Fruit fly (Drosophila melanogaster): Measurements from ENCODE around the gene fws.

Gene fws

dm6 chr2L:17465915-17466677 is 14.7 kb downstream of the fws start (continued):
- no peak for TF ChIP-seq gcm2 (GFP tag; optimal IDR thresholded peaks at IDR 0.05)
- peak; percentile 41 for TF ChIP-seq Lhr (GFP tag; optimal IDR thresholded peaks at IDR 0.05)
- peak; percentile 90 for TF ChIP-seq CG1603 (tag; optimal IDR thresholded peaks at IDR 0.05)
- TF ChIP-seq CG1647 (GFP tag; optimal IDR thresholded peaks at IDR 0.05) = peak; percentile 73
- TF ChIP-seq NC2β (GFP tag; optimal IDR thresholded peaks at IDR 0.05) = peak; percentile 72
- no peak for TF ChIP-seq CG10274 (GFP tag; optimal IDR thresholded peaks at IDR 0.05)
- peak; percentile 67; the same call in 1 of the 3 replicates for TF ChIP-seq CG11456 (GFP tag; IDR thresholded peaks at IDR 0.05)
- peak; percentile 83 for TF ChIP-seq CG17829 (tag; optimal IDR thresholded peaks at IDR 0.05)
- peak; percentile 58 for TF ChIP-seq CG18476 (GFP tag; optimal IDR thresholded peaks at IDR 0.05)
- no peak for TF ChIP-seq Scr (GFP tag; IDR thresholded peaks at IDR 0.05; ENCODE audit: partially characterized antibody)
- no peak for TF ChIP-seq Dref (GFP tag; IDR thresholded peaks at IDR 0.05)
- peak; percentile 62 for TF ChIP-seq trem (tag; optimal IDR thresholded peaks at IDR 0.05)
- peak; percentile 90 for TF ChIP-seq Sox102F (GFP tag; optimal IDR thresholded peaks at IDR 0.05)
- peak; percentile 83 for TF ChIP-seq az2 (GFP tag; optimal IDR thresholded peaks at IDR 0.05)
- TF ChIP-seq aop (GFP tag; IDR thresholded peaks at IDR 0.05) = no peak
- TF ChIP-seq Lpt (GFP tag; optimal IDR thresholded peaks at IDR 0.05) = no peak
- TF ChIP-seq dm (GFP tag; optimal IDR thresholded peaks at IDR 0.05) = peak; percentile 49
- peak; percentile 75 for TF ChIP-seq bcd (GFP tag; optimal IDR thresholded peaks at IDR 0.05)
- TF ChIP-seq Antp (GFP tag; optimal IDR thresholded peaks at IDR 0.05) = peak; percentile 74
- peak; percentile 18; the same call in 1 of the 2 replicates for TF ChIP-seq al (GFP tag; IDR thresholded peaks at IDR 0.05)
- peak; percentile 51; the same call in 1 of the 2 replicates for TF ChIP-seq Oaz (GFP tag; IDR thresholded peaks at IDR 0.05)
- TF ChIP-seq NK7.1 (GFP tag; optimal IDR thresholded peaks at IDR 0.05) = peak; percentile 76
- TF ChIP-seq CG11723 (GFP tag; optimal IDR thresholded peaks at IDR 0.05) = peak; percentile 32
- TF ChIP-seq Dll (GFP tag; IDR thresholded peaks at IDR 0.05; ENCODE audit: partially characterized antibody) = no peak
- no peak for TF ChIP-seq D (optimal IDR thresholded peaks at IDR 0.05)
- peak; percentile 89 for TF ChIP-seq D (GFP tag; optimal IDR thresholded peaks at IDR 0.05)
- no peak for TF ChIP-seq CG3995 (GFP tag; optimal IDR thresholded peaks at IDR 0.05)
- TF ChIP-seq CG7786 (GFP tag; optimal IDR thresholded peaks at IDR 0.05) = peak; percentile 78
- peak; percentile 60 for TF ChIP-seq ase (GFP tag; IDR thresholded peaks at IDR 0.05)
- TF ChIP-seq CG8765 (GFP tag; IDR thresholded peaks at IDR 0.05) = peak; percentile 36; the same call in 1 of the 2 replicates
- TF ChIP-seq sqz (GFP tag; optimal IDR thresholded peaks at IDR 0.05) = no peak
- peak; percentile 73 for TF ChIP-seq ttk (GFP tag; IDR thresholded peaks at IDR 0.05)
- TF ChIP-seq C15 (GFP tag; IDR thresholded peaks at IDR 0.05) = 0 out of 3 replicates have a peak, but pooled peaks have one; percentile 43
- peak; percentile 93 for TF ChIP-seq Med (GFP tag)
- TF ChIP-seq CG17328 (GFP tag; IDR thresholded peaks at IDR 0.05) = peak; percentile 86; the same call in 1 of the 2 replicates
- no peak for TF ChIP-seq CG9797 (GFP tag; optimal IDR thresholded peaks at IDR 0.05)
- peak; percentile 87 for TF ChIP-seq HLH3B (GFP tag; IDR thresholded peaks at IDR 0.05)
- no peak for TF ChIP-seq Kr (GFP tag; optimal IDR thresholded peaks at IDR 0.05)
- TF ChIP-seq CG12155 (GFP tag; optimal IDR thresholded peaks at IDR 0.05) = peak; percentile 73
- peak; percentile 48; the same call in 1 of the 3 replicates for TF ChIP-seq CG11560 (tag; IDR thresholded peaks at IDR 0.05)
- peak; percentile 72 for TF ChIP-seq CG32532 (GFP tag; IDR thresholded peaks at IDR 0.05)
- no peak for TF ChIP-seq Dfd (GFP tag; optimal IDR thresholded peaks at IDR 0.05)
- no peak for TF ChIP-seq Deaf1 (tag; optimal IDR thresholded peaks at IDR 0.05)
- TF ChIP-seq CG6813 (GFP tag; optimal IDR thresholded peaks at IDR 0.05) = peak; percentile 76
- TF ChIP-seq CG4617 (GFP tag; optimal IDR thresholded peaks at IDR 0.05; ENCODE audit: borderline replicate concordance) = peak; percentile 38
- TF ChIP-seq CG7928 (GFP tag; optimal IDR thresholded peaks at IDR 0.05) = peak; percentile 25
- peak; percentile 47 for TF ChIP-seq Sry-δ (GFP tag; optimal IDR thresholded peaks at IDR 0.05)
- TF ChIP-seq lbe (GFP tag; optimal IDR thresholded peaks at IDR 0.05) = no peak
- TF ChIP-seq CHES-1-like (GFP tag; optimal IDR thresholded peaks at IDR 0.05) = peak; percentile 62
- TF ChIP-seq gfzf (GFP tag; optimal IDR thresholded peaks at IDR 0.05) = no peak

All from whole organism, embryonic.